Worm (Caenorhabditis elegans) whole organism, young adult: Measurements from ENCODE around the gene F13H10.1.

Source experiments
- B0019.2 ChIP-seq: fragments of 200-800 bp; sonication (Bioruptor generic); conservative IDR thresholded peaks from 2 replicates; pipeline ENCODE4 v1.3.6; 2022; ENCODE audit warnings: missing genetic modification reagents, missing genetic modification characterization, missing compliant biosample characterization
- F23B12.7 ChIP-seq: sonication (generic microtip); optimal IDR thresholded peaks from 2 replicates; lab custom pipeline; 2017; ENCODE audit warnings: missing genetic modification characterization, mild to moderate bottlenecking, missing compliant biosample characterization, antibody characterized with exemption, moderate library complexity; ENCODE audit not compliant: insufficient read depth
- F37B4.10 ChIP-seq: fragments of 200-800 bp; sonication (Bioruptor generic); IDR thresholded peaks from 2 replicates; pipeline ENCODE4 v1.3.6; 2022; ENCODE audit warnings: missing genetic modification characterization, missing compliant biosample characterization
- F39B2.1 ChIP-seq: fragments of 200-800 bp; sonication (Bioruptor generic); IDR thresholded peaks from 2 replicates; pipeline ENCODE4 v1.3.6; 2022; ENCODE audit warnings: missing genetic modification reagents, missing genetic modification characterization, missing compliant biosample characterization
- F52B5.7 ChIP-seq: sonication (generic microtip); optimal IDR thresholded peaks from 2 replicates; lab custom pipeline; 2016; ENCODE audit warnings: mild to moderate bottlenecking, missing genetic modification characterization, missing compliant biosample characterization
- F55B11.4 ChIP-seq: sonication (generic microtip); optimal IDR thresholded peaks from 2 replicates; lab custom pipeline; 2016; ENCODE audit warnings: missing compliant biosample characterization, missing genetic modification characterization, borderline replicate concordance; ENCODE audit not compliant: insufficient read depth
- F57A8.1 ChIP-seq: fragments of 200-800 bp; sonication (Bioruptor generic); optimal IDR thresholded peaks from 2 replicates; lab custom pipeline; 2018; ENCODE audit warnings: mild to moderate bottlenecking, missing genetic modification characterization, moderate library complexity, missing compliant biosample characterization
- K11D2.4 ChIP-seq: fragments of 200-800 bp; sonication (Bioruptor generic); IDR thresholded peaks from 2 replicates; pipeline ENCODE4 v1.3.6; 2022; ENCODE audit warnings: missing genetic modification reagents, missing genetic modification characterization, missing compliant biosample characterization
- K12H6.12 ChIP-seq: fragments of 200-800 bp; sonication (Bioruptor generic); optimal IDR thresholded peaks from 2 replicates; lab custom pipeline; 2018; ENCODE audit warnings: mild to moderate bottlenecking, missing genetic modification characterization, missing compliant biosample characterization
- Y53G8AR.9 ChIP-seq: fragments of 200-800 bp; sonication (Bioruptor generic); conservative IDR thresholded peaks from 2 replicates; pipeline ENCODE4 v1.3.6; 2022; ENCODE audit warnings: missing genetic modification reagents, missing genetic modification characterization, missing compliant biosample characterization
- Y79H2A.3 ChIP-seq: fragments of 200-800 bp; sonication (Bioruptor generic); conservative IDR thresholded peaks from 2 replicates; pipeline ENCODE4 v1.3.6; 2022; ENCODE audit warnings: missing genetic modification reagents, missing genetic modification characterization, missing compliant biosample characterization
- aptf-2 ChIP-seq: fragments of 200-800 bp; sonication (Bioruptor generic); conservative IDR thresholded peaks from 2 replicates; pipeline ENCODE4 v1.3.6; 2022; ENCODE audit warnings: missing genetic modification reagents, missing genetic modification characterization, missing compliant biosample characterization
- athp-1 ChIP-seq: sonication (generic microtip); optimal IDR thresholded peaks from 2 replicates; lab custom pipeline; 2017; ENCODE audit warnings: mild to moderate bottlenecking, missing genetic modification characterization, missing compliant biosample characterization
- attf-3 ChIP-seq: fragments of 200-800 bp; sonication (Bioruptor generic); conservative IDR thresholded peaks from 2 replicates; pipeline ENCODE4 v1.3.6; 2022; ENCODE audit warnings: missing genetic modification reagents, missing genetic modification characterization, missing compliant biosample characterization
- attf-5 ChIP-seq: fragments of 200-800 bp; sonication (Bioruptor generic); optimal IDR thresholded peaks from 2 replicates; lab custom pipeline; 2018; ENCODE audit warnings: mild to moderate bottlenecking, missing genetic modification characterization, missing compliant biosample characterization
- bed-2 ChIP-seq: fragments of 200-800 bp; sonication (Bioruptor generic); IDR thresholded peaks from 2 replicates; pipeline ENCODE4 v1.3.6; 2022; ENCODE audit warnings: missing genetic modification reagents, missing genetic modification characterization, missing compliant biosample characterization
- cebp-1 ChIP-seq, 2 experiments: fragments of 200-800 bp in 1 of 2; sonication (Bioruptor generic) in 1 of 2; sonication (generic microtip) in 1 of 2; IDR thresholded peaks in 1 of 2; optimal IDR thresholded peaks in 1 of 2; 2 replicates each; pipeline versions ENCODE4 v1.3.6 to Lab custom; 2017 to 2022; ENCODE audit warnings: missing compliant biosample characterization in 2 of 2, missing genetic modification characterization in 2 of 2, mild to moderate bottlenecking in 1 of 2, missing genetic modification reagents in 1 of 2, moderate library complexity in 1 of 2
- cebp-2 ChIP-seq: fragments of 200-800 bp; sonication (Bioruptor generic); IDR thresholded peaks from 2 replicates; pipeline ENCODE4 v1.3.6; 2022; ENCODE audit warnings: missing genetic modification characterization, missing compliant biosample characterization
- ceh-100 ChIP-seq: fragments of 200-800 bp; sonication (Bioruptor generic); IDR thresholded peaks from 2 replicates; pipeline ENCODE4 v1.3.6; 2022; ENCODE audit warnings: missing genetic modification reagents, missing genetic modification characterization, missing compliant biosample characterization
- ceh-79 ChIP-seq: sonication (generic microtip); optimal IDR thresholded peaks from 2 replicates; lab custom pipeline; 2017; ENCODE audit warnings: mild to moderate bottlenecking, missing genetic modification characterization, missing compliant biosample characterization
- dpff-1 ChIP-seq: sonication (generic microtip); optimal IDR thresholded peaks from 2 replicates; lab custom pipeline; 2017; ENCODE audit warnings: mild to moderate bottlenecking, missing genetic modification characterization, missing compliant biosample characterization
- efl-1 ChIP-seq: fragments of 150-350 bp; optimal IDR thresholded peaks from 2 replicates; lab custom pipeline; 2014; ENCODE audit warnings: missing biosample characterization, missing genetic modification reagents, missing genetic modification characterization
- egrh-3 ChIP-seq: fragments of 200-800 bp; sonication (Bioruptor generic); IDR thresholded peaks from 2 replicates; pipeline ENCODE4 v1.3.6; 2022; ENCODE audit warnings: missing genetic modification reagents, missing genetic modification characterization, missing compliant biosample characterization
- ekl-4 ChIP-seq: fragments of 200-800 bp; sonication (Bioruptor generic); IDR thresholded peaks from 2 replicates; pipeline ENCODE4 v1.3.6; 2022; ENCODE audit warnings: missing genetic modification reagents, missing genetic modification characterization, missing compliant biosample characterization
- gei-17 ChIP-seq: fragments of 200-800 bp; sonication (Bioruptor generic); optimal IDR thresholded peaks from 2 replicates; lab custom pipeline; 2018; ENCODE audit warnings: mild to moderate bottlenecking, missing genetic modification characterization, missing compliant biosample characterization
- hsf-1 ChIP-seq: fragments of 200-800 bp; sonication (Bioruptor generic); IDR thresholded peaks from 2 replicates; pipeline ENCODE4 v1.3.6; 2022; ENCODE audit warnings: missing genetic modification reagents, missing genetic modification characterization, missing compliant biosample characterization
- lag-1 ChIP-seq: fragments of 200-800 bp; sonication (Bioruptor generic); IDR thresholded peaks from 2 replicates; pipeline ENCODE4 v1.3.6; 2022; ENCODE audit warnings: missing genetic modification reagents, missing genetic modification characterization, missing compliant biosample characterization
- let-526 ChIP-seq: fragments of 200-800 bp; sonication (Bioruptor generic); IDR thresholded peaks from 2 replicates; pipeline ENCODE4 v1.3.6; 2022; ENCODE audit warnings: missing genetic modification reagents, missing genetic modification characterization, missing compliant biosample characterization
- madf-8 ChIP-seq: fragments of 200-800 bp; sonication (Bioruptor generic); conservative IDR thresholded peaks from 2 replicates; pipeline ENCODE4 v1.3.6; 2022; ENCODE audit warnings: missing genetic modification reagents, missing genetic modification characterization, missing compliant biosample characterization
- mcd-1 ChIP-seq: fragments of 200-800 bp; sonication (Bioruptor generic); IDR thresholded peaks from 2 replicates; pipeline ENCODE4 v1.3.6; 2022; ENCODE audit warnings: missing genetic modification reagents, missing genetic modification characterization, missing compliant biosample characterization
- nfya-1 ChIP-seq: sonication (generic microtip); optimal IDR thresholded peaks from 2 replicates; lab custom pipeline; 2017; ENCODE audit warnings: antibody characterized with exemption, missing compliant biosample characterization, missing genetic modification characterization, borderline replicate concordance; ENCODE audit not compliant: insufficient read depth
- nfya-2 ChIP-seq: fragments of 200-800 bp; sonication (Bioruptor generic); IDR thresholded peaks from 2 replicates; pipeline ENCODE4 v1.3.6; 2022; ENCODE audit warnings: missing genetic modification reagents, missing genetic modification characterization, missing compliant biosample characterization
- nhr-120 ChIP-seq: fragments of 200-800 bp; sonication (Bioruptor generic); IDR thresholded peaks from 2 replicates; pipeline ENCODE4 v1.3.6; 2022; ENCODE audit warnings: missing genetic modification characterization, missing compliant biosample characterization
- pha-4 ChIP-seq: fragments of 150-350 bp; sonication (generic microtip); optimal IDR thresholded peaks from 2 replicates; lab custom pipeline; 2014; ENCODE audit warnings: missing biosample characterization, missing genetic modification reagents, missing genetic modification characterization
- rcor-1 ChIP-seq: fragments of 200-800 bp; sonication (Bioruptor generic); IDR thresholded peaks from 2 replicates; pipeline ENCODE4 v1.3.6; 2022; ENCODE audit warnings: missing genetic modification reagents, missing genetic modification characterization, missing compliant biosample characterization
- rpc-1 ChIP-seq, 2 experiments: fragments of 150-350 bp in 1 of 2; sonication (generic microtip) in 1 of 2; optimal IDR thresholded peaks; 2 replicates each; lab custom pipeline; 2014 to 2018; ENCODE audit warnings: missing biosample characterization in 1 of 2, missing genetic modification characterization in 1 of 2, missing genetic modification reagents in 1 of 2, missing genotype in 1 of 2
- snpc-3.4 ChIP-seq: sonication (generic microtip); optimal IDR thresholded peaks from 2 replicates; lab custom pipeline; 2017; ENCODE audit warnings: missing genetic modification characterization, mild to moderate bottlenecking, missing compliant biosample characterization, antibody characterized with exemption, moderate library complexity, missing genotype, missing genetic modification reagents
- somi-1 ChIP-seq: fragments of 200-800 bp; sonication (Bioruptor generic); optimal IDR thresholded peaks from 2 replicates; lab custom pipeline; 2018; ENCODE audit warnings: mild to moderate bottlenecking, missing genetic modification characterization, missing compliant biosample characterization
- tbp1 ChIP-seq: fragments of 200-800 bp; sonication (Bioruptor generic); optimal IDR thresholded peaks from 2 replicates; lab custom pipeline; 2018; ENCODE audit warnings: mild to moderate bottlenecking, missing genetic modification characterization, missing compliant biosample characterization
- tbx-9 ChIP-seq: sonication (generic microtip); optimal IDR thresholded peaks from 2 replicates; lab custom pipeline; 2016; ENCODE audit warnings: borderline replicate concordance, missing genetic modification characterization, inconsistent platforms, missing compliant biosample characterization
- tlf-1 ChIP-seq: fragments of 200-800 bp; sonication (Bioruptor generic); optimal IDR thresholded peaks from 2 replicates; lab custom pipeline; 2018; ENCODE audit warnings: mild to moderate bottlenecking, missing genetic modification characterization, missing compliant biosample characterization
- unc-130 ChIP-seq: sonication (generic microtip); optimal IDR thresholded peaks from 2 replicates; lab custom pipeline; 2016; ENCODE audit warnings: missing genetic modification reagents, missing genetic modification characterization, missing compliant biosample characterization
- zfh-2 ChIP-seq: fragments of 200-800 bp; sonication (Bioruptor generic); conservative IDR thresholded peaks from 2 replicates; pipeline ENCODE4 v1.3.6; 2022; ENCODE audit warnings: missing genetic modification reagents, missing genetic modification characterization, missing compliant biosample characterization
- zim-3 ChIP-seq: sonication (generic microtip); optimal IDR thresholded peaks from 2 replicates; lab custom pipeline; 2017; ENCODE audit warnings: mild to moderate bottlenecking, missing genetic modification characterization, moderate library complexity, missing compliant biosample characterization
- ztf-18 ChIP-seq: sonication (generic microtip); optimal IDR thresholded peaks from 2 replicates; lab custom pipeline; 2016; ENCODE audit warnings: missing genotype, mild to moderate bottlenecking, missing genetic modification characterization, missing compliant biosample characterization
- ztf-26 ChIP-seq: sonication (generic microtip); optimal IDR thresholded peaks from 2 replicates; lab custom pipeline; 2017; ENCODE audit warnings: missing genetic modification characterization, missing compliant biosample characterization
- ztf-3 ChIP-seq: fragments of 200-800 bp; sonication (Bioruptor generic); optimal IDR thresholded peaks from 2 replicates; lab custom pipeline; 2018; ENCODE audit warnings: mild to moderate bottlenecking, missing genetic modification characterization, missing compliant biosample characterization

The F13H10.1 gene

ce11 chrIV:11037118-11037719 lies 32.8 kb downstream of the F13H10.1 start (continued):
- TF ChIP-seq efl-1 (GFP tag; lab: Kevin White, UChicago) (no peak), ceh-100 (GFP tag; lab: Robert Waterston, UW) (no peak), nfya-2 (GFP tag; lab: Robert Waterston, UW) (no peak), zim-3 (tag; lab: Kevin White, UChicago) (no peak), rpc-1 (optimal IDR thresholded peaks at IDR 0.05; lab: Kevin White, UChicago) (no peak), rpc-1 (tag; optimal IDR thresholded peaks at IDR 0.05; lab: Kevin White, UChicago) (no peak), nfya-1 (tag; lab: Kevin White, UChicago) (no peak), F37B4.10 (no peak), F39B2.1 (no peak), nhr-120 (GFP tag; lab: Robert Waterston, UW) (no peak), tbp1 (GFP tag; lab: Kevin White, UChicago) (peak; percentile 7), ztf-26 (no peak), lag-1 (GFP tag; lab: Robert Waterston, UW) (no peak), attf-3 (no peak), snpc-3.4 (no peak), madf-8 (GFP tag; lab: Robert Waterston, UW) (no peak), somi-1 (no peak), egrh-3 (GFP tag; lab: Robert Waterston, UW) (no peak), unc-130 (no peak), B0019.2 (GFP tag; lab: Robert Waterston, UW) (no peak), aptf-2 (no peak), ceh-79 (no peak), F57A8.1 (GFP tag; lab: Kevin White, UChicago) (no peak), ztf-3 (GFP tag; lab: Kevin White, UChicago) (no peak), mcd-1 (no peak), athp-1 (tag; lab: Kevin White, UChicago) (peak; percentile 16), pha-4 (no peak), rcor-1 (GFP tag; lab: Robert Waterston, UW) (no peak), dpff-1 (tag; lab: Kevin White, UChicago) (no peak), cebp-1 (GFP tag; IDR thresholded peaks at IDR 0.05; lab: Robert Waterston, UW) (no peak), cebp-1 (tag; optimal IDR thresholded peaks at IDR 0.05; lab: Kevin White, UChicago) (no peak), ekl-4 (GFP tag; lab: Robert Waterston, UW) (0 out of 2 replicates have a peak, but pooled peaks have one; percentile 16), tlf-1 (GFP tag; lab: Kevin White, UChicago) (no peak), hsf-1 (GFP tag; lab: Robert Waterston, UW) (peak; percentile 35; the same call in 1 of the 2 replicates), K12H6.12 (no peak), F52B5.7 (tag; lab: Kevin White, UChicago) (no peak), zfh-2 (GFP tag; lab: Robert Waterston, UW) (no peak), Y79H2A.3 (no peak), attf-5 (GFP tag; lab: Kevin White, UChicago) (no peak), let-526 (GFP tag; lab: Robert Waterston, UW) (no peak), F23B12.7 (tag; lab: Kevin White, UChicago) (no peak), gei-17 (GFP tag; lab: Kevin White, UChicago) (no peak), Y53G8AR.9 (peak; percentile 71), bed-2 (no peak), tbx-9 (tag; lab: Kevin White, UChicago) (no peak), F55B11.4 (tag; lab: Kevin White, UChicago) (no peak), cebp-2 (no peak), K11D2.4 (GFP tag; lab: Robert Waterston, UW) (no peak), ztf-18 (tag; lab: Kevin White, UChicago) (peak; percentile 7)
